Worm (Caenorhabditis elegans): ENCODE measurements around the gene Y51H7C.1.
"Not testable (repeated sequence)": the region's sequence is repeated elsewhere in the genome, so short reads cannot be mapped to it uniquely, and the experiment has no call there.

Gene Y51H7C.1

DNA sequence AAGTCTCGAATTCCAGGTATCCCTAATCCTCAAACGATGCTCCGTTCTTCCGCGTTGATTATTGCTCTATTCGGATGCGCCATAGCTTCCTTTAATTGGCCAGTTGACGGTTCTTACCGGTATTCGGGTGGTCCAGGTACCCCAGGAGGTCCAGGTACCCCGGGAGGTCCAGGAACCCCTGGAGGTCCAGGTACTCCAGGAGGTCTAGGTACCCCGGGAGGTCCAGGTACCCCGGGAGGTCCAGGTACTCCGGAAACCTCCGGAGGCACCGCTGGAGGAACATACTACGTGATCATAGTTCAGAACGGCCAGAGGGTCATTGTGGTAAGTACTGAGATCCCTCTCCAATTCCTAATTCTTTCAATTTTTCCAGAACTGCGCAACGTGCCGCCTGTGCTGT is at the start of gene Y51H7C.1:
TSS of gene Y51H7C.1 (plus strand) at position 17 of the 400 bp plus-strand sequence.
- TF ChIP-seq lin-39, R02D3.7, aly-2 (tag; optimal IDR thresholded peaks at IDR 0.05): not testable (repeated sequence)

DNA sequence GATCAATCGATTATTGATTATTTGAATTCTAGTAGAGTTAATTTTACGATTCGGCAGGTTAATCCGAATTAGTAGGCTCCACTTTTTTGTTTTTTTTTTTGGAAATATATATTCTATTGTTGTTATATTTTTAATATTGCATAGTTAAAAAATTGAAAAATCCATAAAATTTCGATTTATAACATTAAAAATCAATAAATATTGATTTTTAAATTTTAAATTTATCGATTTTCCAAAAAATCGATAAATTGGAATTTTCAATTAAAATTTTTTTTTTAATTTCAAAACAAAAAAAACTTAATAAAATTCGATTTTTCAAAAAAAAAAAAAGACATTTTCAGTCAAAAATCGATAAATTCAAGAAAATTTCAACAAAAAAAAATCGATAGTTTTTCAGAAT is 47.5 kb upstream of the Y51H7C.1 start:
- TF ChIP-seq ceh-28 (tag; optimal IDR thresholded peaks at IDR 0.05) = peak; percentile 84
- TF ChIP-seq unc-62 (GFP tag; optimal IDR thresholded peaks at IDR 0.05) = no peak

ce11 chrII:1420806-1421463 is 46.6 kb upstream of the Y51H7C.1 start:
- TF ChIP-seq hmg-11 (tag; optimal IDR thresholded peaks at IDR 0.05) (no peak), ceh-28 (tag; optimal IDR thresholded peaks at IDR 0.05) (peak; percentile 55)

ce11 chrII:1423660-1424059 is 43.9 kb upstream of the Y51H7C.1 start, which contains the start of gene Y51H7C.10:
Y51H7C.10 (minus strand) TSS chrII:1423760.
- TF ChIP-seq elt-2 (tag; optimal IDR thresholded peaks at IDR 0.05) = no peak

ce11 chrII:1436715-1437114 is 30.8 kb upstream of the Y51H7C.1 start:
- TF ChIP-seq hmg-11 (tag; optimal IDR thresholded peaks at IDR 0.05) (no peak), ztf-11 (tag; optimal IDR thresholded peaks at IDR 0.05) (no peak), nhr-25 (tag; optimal IDR thresholded peaks at IDR 0.05) (no peak), ceh-9 (tag; optimal IDR thresholded peaks at IDR 0.05) (no peak), nhr-237 (tag; optimal IDR thresholded peaks at IDR 0.05) (no peak), ceh-82 (tag; optimal IDR thresholded peaks at IDR 0.05) (no peak), lin-39 (tag; optimal IDR thresholded peaks at IDR 0.05) (no peak), aly-2 (tag; optimal IDR thresholded peaks at IDR 0.05) (no peak)

DNA sequence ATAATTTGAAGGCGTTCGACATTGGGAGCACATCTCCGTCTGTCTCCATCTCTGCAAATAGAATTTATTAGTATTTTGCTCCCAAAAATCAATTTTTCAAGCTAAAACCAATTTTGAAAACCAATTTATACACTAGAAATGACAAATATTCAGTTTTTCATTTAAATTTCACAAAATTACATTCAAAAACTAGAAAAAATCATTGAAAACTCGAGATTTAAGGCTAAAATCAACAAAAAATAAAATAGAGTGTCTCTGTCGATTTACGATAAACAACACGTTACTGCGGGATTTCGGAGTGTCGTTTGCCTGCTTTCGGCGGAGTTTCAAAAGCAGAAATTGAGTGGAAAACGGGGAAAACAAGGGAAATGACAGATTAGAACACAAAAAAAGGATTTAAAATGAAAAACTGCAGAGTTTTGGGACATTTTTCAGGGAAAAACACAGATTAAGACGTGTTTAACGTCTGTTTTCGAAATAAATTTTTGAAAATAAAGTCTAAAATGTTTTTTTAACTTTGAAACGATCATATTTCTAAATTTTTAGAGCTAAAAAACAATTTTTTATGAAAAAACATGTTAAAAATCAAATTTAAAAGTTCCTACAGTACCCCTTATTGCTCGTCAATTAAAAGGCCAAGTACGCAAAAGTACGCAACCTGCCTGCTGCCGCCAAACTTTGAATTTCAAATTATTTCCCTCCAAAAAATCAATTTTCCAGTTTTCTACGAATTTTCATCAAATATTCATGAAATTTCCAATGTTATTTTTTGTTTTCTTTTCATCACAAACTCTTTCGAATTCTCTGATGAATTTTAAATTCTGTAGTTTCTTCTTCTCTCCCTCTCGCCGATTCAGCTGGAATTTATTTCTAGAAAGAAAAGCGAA is 29.8 kb upstream of the Y51H7C.1 start, which contains the start of gene nol-6:
TSS of gene nol-6 (minus strand) at position 51 of the 887 bp plus-strand sequence.
- TF ChIP-seq pha-4 (tag; optimal IDR thresholded peaks at IDR 0.05) (peak; percentile 61), lin-15B (tag; optimal IDR thresholded peaks at IDR 0.05) (peak; percentile 46), R02D3.7 (tag; optimal IDR thresholded peaks at IDR 0.05) (peak; percentile 93), lin-39 (tag; optimal IDR thresholded peaks at IDR 0.05) (no peak), ztf-4 (tag; optimal IDR thresholded peaks at IDR 0.05) (no peak), zag-1 (tag; optimal IDR thresholded peaks at IDR 0.05) (no peak), nfya-1 (tag; optimal IDR thresholded peaks at IDR 0.05; ENCODE audit: insufficient read depth) (peak; percentile 56), elt-3 (tag; optimal IDR thresholded peaks at IDR 0.05) (no peak), mdl-1 (tag; optimal IDR thresholded peaks at IDR 0.05) (no peak), ceh-16 (tag; optimal IDR thresholded peaks at IDR 0.05) (no peak), nhr-237 (tag; optimal IDR thresholded peaks at IDR 0.05) (no peak), daf-12 (tag; optimal IDR thresholded peaks at IDR 0.05) (no peak), nhr-23 (tag; optimal IDR thresholded peaks at IDR 0.05) (peak; percentile 5), nhr-67 (tag; optimal IDR thresholded peaks at IDR 0.05) (no peak), elt-2 (tag; optimal IDR thresholded peaks at IDR 0.05) (no peak)

DNA sequence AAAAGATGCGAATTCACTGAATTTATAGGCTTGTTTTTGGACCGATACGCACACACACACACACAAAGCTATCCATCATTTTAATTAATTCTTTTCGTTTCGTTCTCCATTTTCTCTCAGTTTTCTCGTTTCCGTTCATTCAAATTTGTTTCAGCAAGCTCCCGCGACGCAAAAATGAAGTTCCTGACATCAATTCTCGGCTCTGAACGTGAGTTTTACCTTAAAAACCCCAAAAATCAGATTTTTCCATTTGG is 29.3 kb upstream of the Y51H7C.1 start, which contains the start of gene Y51H7C.3:
TSS of gene Y51H7C.3 (plus strand) at position 155 of the 254 bp plus-strand sequence.
- TF ChIP-seq nhr-237 (tag; optimal IDR thresholded peaks at IDR 0.05) = no peak
- no peak for TF ChIP-seq elt-1 (tag; optimal IDR thresholded peaks at IDR 0.05)
- TF ChIP-seq pqm-1 (tag; optimal IDR thresholded peaks at IDR 0.05) = no peak
- no peak for TF ChIP-seq ceh-9 (tag; optimal IDR thresholded peaks at IDR 0.05)
- no peak for TF ChIP-seq lsy-12 (tag; optimal IDR thresholded peaks at IDR 0.05)
- no peak for TF ChIP-seq tbx-2 (tag; optimal IDR thresholded peaks at IDR 0.05)
- TF ChIP-seq sea-2 (GFP tag; optimal IDR thresholded peaks at IDR 0.05) = no peak
- TF ChIP-seq hmg-11 (tag; optimal IDR thresholded peaks at IDR 0.05) = no peak
- TF ChIP-seq zag-1 (tag; optimal IDR thresholded peaks at IDR 0.05) = no peak
- TF ChIP-seq nhr-12 (tag; optimal IDR thresholded peaks at IDR 0.05) = no peak
- TF ChIP-seq daf-12 (tag; optimal IDR thresholded peaks at IDR 0.05) = no peak
- TF ChIP-seq elt-3 (tag; optimal IDR thresholded peaks at IDR 0.05) = no peak
- TF ChIP-seq mml-1 (tag; optimal IDR thresholded peaks at IDR 0.05) = no peak
- no peak for TF ChIP-seq ZK546.5 (tag; optimal IDR thresholded peaks at IDR 0.05)
- TF ChIP-seq egl-27 (tag; optimal IDR thresholded peaks at IDR 0.05) = no peak
- TF ChIP-seq lin-39 (tag; optimal IDR thresholded peaks at IDR 0.05) = no peak
- TF ChIP-seq ceh-82 (tag; optimal IDR thresholded peaks at IDR 0.05) = no peak
- TF ChIP-seq eor-1 (tag; optimal IDR thresholded peaks at IDR 0.05) = no peak

Data from whole organism, L3 larva.